Fruit fly (Drosophila melanogaster) whole organism, embryonic: ENCODE measurements around the gene Trs23.

ENCODE experiments used
- Adf1 ChIP-seq: fragments of 200-800 bp; sonication (Bioruptor generic); IDR thresholded peaks from 2 replicates; pipeline ENCODE4 v1.3.6; 2022; ENCODE audit warnings: missing biosample characterization, missing genetic modification characterization
- Atf-2 ChIP-seq: fragments of 200-800 bp; sonication (Bioruptor generic); optimal IDR thresholded peaks from 2 replicates; lab custom pipeline; 2016; ENCODE audit warnings: missing biosample characterization, missing genetic modification characterization
- Awh ChIP-seq: fragments of 200-800 bp; sonication (Bioruptor generic); IDR thresholded peaks from 2 replicates; pipeline ENCODE4, ENCODE4 v1.3.6; 2022; ENCODE audit warnings: missing biosample characterization, missing genetic modification characterization
- Bdp1 ChIP-seq: fragments of 200-800 bp; sonication (Bioruptor generic); optimal IDR thresholded peaks from 3 replicates; lab custom pipeline; 2016; ENCODE audit warnings: missing biosample characterization, missing genetic modification characterization
- BtbVII ChIP-seq: fragments of 200-800 bp; sonication (Bioruptor generic); optimal IDR thresholded peaks from 3 replicates; lab custom pipeline; 2017; ENCODE audit warnings: missing biosample characterization, mild to moderate bottlenecking, missing genetic modification characterization
- CG10209 ChIP-seq: fragments of 200-800 bp; sonication (Bioruptor generic); optimal IDR thresholded peaks from 3 replicates; lab custom pipeline; 2017; ENCODE audit warnings: missing biosample characterization, mild to moderate bottlenecking, missing genetic modification characterization, missing genetic modification reagents
- CG1024 ChIP-seq: fragments of 200-800 bp; sonication (Bioruptor generic); IDR thresholded peaks from 2 replicates; pipeline ENCODE4 v1.3.6; 2022; ENCODE audit warnings: missing biosample characterization, missing genetic modification characterization
- CG10274 ChIP-seq: fragments of 200-800 bp; sonication (Bioruptor generic); optimal IDR thresholded peaks from 3 replicates; lab custom pipeline; 2017; ENCODE audit warnings: missing biosample characterization, mild to moderate bottlenecking, missing genetic modification characterization
- CG13296 ChIP-seq: fragments of 200-800 bp; sonication (Bioruptor generic); optimal IDR thresholded peaks from 3 replicates; lab custom pipeline; 2018; ENCODE audit warnings: missing biosample characterization, mild to moderate bottlenecking, missing genetic modification characterization
- CG13424 ChIP-seq: fragments of 200-800 bp; sonication (Bioruptor generic); optimal IDR thresholded peaks from 2 replicates; lab custom pipeline; 2019; ENCODE audit warnings: missing biosample characterization, mild to moderate bottlenecking, missing genetic modification characterization, moderate library complexity
- CG15479 ChIP-seq: fragments of 200-800 bp; sonication (Bioruptor generic); optimal IDR thresholded peaks from 3 replicates; lab custom pipeline; 2019; ENCODE audit warnings: missing biosample characterization, mild to moderate bottlenecking, missing genetic modification characterization, moderate library complexity
- CG16815 ChIP-seq: fragments of 200-800 bp; sonication (Bioruptor generic); optimal IDR thresholded peaks from 3 replicates; lab custom pipeline; 2017; ENCODE audit warnings: missing biosample characterization, mild to moderate bottlenecking, missing genetic modification characterization
- CG2199 ChIP-seq: fragments of 200-800 bp; sonication (Bioruptor generic); IDR thresholded peaks from 3 replicates; pipeline ENCODE4 v1.3.6; 2022; ENCODE audit warnings: missing biosample characterization, missing genetic modification characterization
- CG2875 ChIP-seq: fragments of 200-800 bp; sonication (Bioruptor generic); optimal IDR thresholded peaks from 2 replicates; lab custom pipeline; 2017; ENCODE audit warnings: missing biosample characterization, mild to moderate bottlenecking, missing genetic modification characterization, missing genetic modification reagents
- CG2889 ChIP-seq: fragments of 200-800 bp; sonication (Bioruptor generic); IDR thresholded peaks from 3 replicates; pipeline ENCODE4 v1.3.6; 2022; ENCODE audit warnings: missing biosample characterization, missing genetic modification characterization
- CG32772 ChIP-seq: fragments of 200-800 bp; sonication (Bioruptor generic); IDR thresholded peaks from 2 replicates; pipeline ENCODE4 v1.3.6; 2022; ENCODE audit warnings: missing biosample characterization, missing genetic modification characterization
- CG34224 ChIP-seq: fragments of 200-800 bp; sonication (Bioruptor generic); IDR thresholded peaks from 3 replicates; pipeline ENCODE4 v1.3.6; 2022; ENCODE audit warnings: missing biosample characterization, missing genetic modification characterization; ENCODE audit not compliant: partially characterized antibody
- CG4360 ChIP-seq: fragments of 200-800 bp; sonication (Bioruptor generic); IDR thresholded peaks from 2 replicates; pipeline ENCODE4 v1.3.6; 2022; ENCODE audit warnings: missing biosample characterization, missing genetic modification characterization
- CG9932 ChIP-seq: fragments of 200-800 bp; sonication (Bioruptor generic); IDR thresholded peaks from 2 replicates; pipeline ENCODE4 v1.3.6; 2022; ENCODE audit warnings: missing biosample characterization, missing genetic modification characterization
- CHES-1-like ChIP-seq: fragments of 200-800 bp; sonication (Bioruptor generic); optimal IDR thresholded peaks from 2 replicates; lab custom pipeline; 2016; ENCODE audit warnings: missing biosample characterization, missing genetic modification characterization
- Chrac-16 ChIP-seq: fragments of 200-800 bp; sonication (Bioruptor generic); optimal IDR thresholded peaks from 3 replicates; lab custom pipeline; 2016; ENCODE audit warnings: missing biosample characterization, missing genetic modification characterization
- CoRest ChIP-seq: fragments of 200-800 bp; sonication (Bioruptor generic); optimal IDR thresholded peaks from 3 replicates; lab custom pipeline; 2018; ENCODE audit warnings: missing biosample characterization, mild to moderate bottlenecking, missing genetic modification characterization, moderate library complexity
- Deaf1 ChIP-seq: fragments of 200-800 bp; optimal IDR thresholded peaks from 3 replicates; lab custom pipeline; 2019; ENCODE audit warnings: missing biosample characterization, mild to moderate bottlenecking, missing genetic modification characterization, moderate library complexity
- E2f1 ChIP-seq: fragments of 200-800 bp; sonication (Bioruptor generic); IDR thresholded peaks from 2 replicates; pipeline ENCODE4 v1.3.6; 2022; ENCODE audit warnings: missing biosample characterization, missing genetic modification characterization
- NC2β ChIP-seq: fragments of 200-800 bp; sonication (Bioruptor generic); optimal IDR thresholded peaks from 2 replicates; lab custom pipeline; 2016; ENCODE audit warnings: missing biosample characterization, missing genetic modification characterization
- NFAT ChIP-seq: fragments of 200-800 bp; sonication (Bioruptor generic); IDR thresholded peaks from 2 replicates; pipeline ENCODE4 v1.3.6; 2022; ENCODE audit warnings: missing biosample characterization, missing genetic modification characterization
- Nf-YC ChIP-seq: fragments of 200-800 bp; optimal IDR thresholded peaks from 3 replicates; lab custom pipeline; 2019; ENCODE audit warnings: missing biosample characterization, mild to moderate bottlenecking, missing genetic modification characterization, moderate library complexity
- Vsx1 ChIP-seq: fragments of 200-800 bp; sonication (Bioruptor generic); optimal IDR thresholded peaks from 2 replicates; lab custom pipeline; 2017; ENCODE audit warnings: missing biosample characterization, mild to moderate bottlenecking, missing genetic modification characterization, missing genetic modification reagents
- ab ChIP-seq: fragments of 200-800 bp; sonication (Bioruptor generic); optimal IDR thresholded peaks from 2 replicates; lab custom pipeline; 2016; ENCODE audit warnings: missing biosample characterization, missing genetic modification characterization
- amos ChIP-seq: fragments of 200-800 bp; sonication (Bioruptor generic); IDR thresholded peaks from 2 replicates; pipeline ENCODE4 v1.3.6; 2022; ENCODE audit warnings: missing biosample characterization, missing genetic modification characterization; ENCODE audit not compliant: partially characterized antibody
- ase ChIP-seq: fragments of 200-800 bp; sonication (Bioruptor generic); IDR thresholded peaks from 3 replicates; pipeline ENCODE4 v1.3.6; 2022; ENCODE audit warnings: missing biosample characterization, missing genetic modification characterization
- ato ChIP-seq: fragments of 200-800 bp; sonication (Bioruptor generic); IDR thresholded peaks from 2 replicates; pipeline ENCODE4 v1.3.6; 2022; ENCODE audit warnings: missing biosample characterization, missing genetic modification characterization; ENCODE audit not compliant: partially characterized antibody
- br ChIP-seq: fragments of >200 bp; optimal IDR thresholded peaks from 2 replicates; lab custom pipeline; 2017
- caup ChIP-seq: fragments of 200-800 bp; sonication (Bioruptor generic); optimal IDR thresholded peaks from 3 replicates; lab custom pipeline; 2017; ENCODE audit warnings: missing biosample characterization, mild to moderate bottlenecking, missing genetic modification characterization, moderate library complexity; ENCODE audit not compliant: severe bottlenecking
- crc ChIP-seq: fragments of 200-800 bp; sonication (Bioruptor generic); optimal IDR thresholded peaks from 2 replicates; lab custom pipeline; 2016; ENCODE audit warnings: missing biosample characterization, missing genetic modification characterization
- dysf ChIP-seq: fragments of 200-800 bp; sonication (Bioruptor generic); IDR thresholded peaks from 3 replicates; pipeline ENCODE4 v1.3.6; 2022; ENCODE audit warnings: missing biosample characterization, missing genetic modification characterization
- ems ChIP-seq: fragments of 200-800 bp; sonication (Bioruptor generic); optimal IDR thresholded peaks from 3 replicates; lab custom pipeline; 2016; ENCODE audit warnings: missing biosample characterization, missing genetic modification characterization
- fu2 ChIP-seq: fragments of 200-800 bp; sonication (Bioruptor generic); optimal IDR thresholded peaks from 2 replicates; lab custom pipeline; 2016; ENCODE audit warnings: missing biosample characterization, missing genetic modification characterization
- hkb ChIP-seq, 2 experiments: fragments of 200-800 bp in 1 of 2; fragments of >200 bp in 1 of 2; sonication (Bioruptor generic) in 1 of 2; IDR thresholded peaks in 1 of 2; optimal IDR thresholded peaks in 1 of 2; 2 replicates each; pipeline versions ENCODE4 v1.3.6 to Lab custom; 2017 to 2022; ENCODE audit warnings: missing biosample characterization in 1 of 2, missing genetic modification characterization in 1 of 2
- kay ChIP-seq: fragments of 200-800 bp; sonication (Bioruptor generic); optimal IDR thresholded peaks from 2 replicates; lab custom pipeline; 2016; ENCODE audit warnings: missing biosample characterization, missing genetic modification characterization
- lbe ChIP-seq: fragments of 200-800 bp; sonication (Bioruptor generic); optimal IDR thresholded peaks from 2 replicates; lab custom pipeline; 2016; ENCODE audit warnings: missing biosample characterization, mild to moderate bottlenecking, missing genetic modification characterization
- p53 ChIP-seq: fragments of 200-800 bp; sonication (Bioruptor generic); optimal IDR thresholded peaks from 2 replicates; lab custom pipeline; 2016; ENCODE audit warnings: missing biosample characterization, missing genetic modification characterization
- sisA ChIP-seq: fragments of 200-800 bp; sonication (Bioruptor generic); IDR thresholded peaks from 2 replicates; pipeline ENCODE4 v1.3.6; 2022; ENCODE audit warnings: missing biosample characterization, missing genetic modification characterization
- sna ChIP-seq: fragments of 200-800 bp; sonication (Bioruptor generic); IDR thresholded peaks from 2 replicates; pipeline ENCODE4 v1.3.6; 2022; ENCODE audit warnings: missing biosample characterization, missing genetic modification characterization; ENCODE audit not compliant: partially characterized antibody
- stc ChIP-seq: fragments of 200-800 bp; sonication (Bioruptor generic); IDR thresholded peaks from 2 replicates; pipeline ENCODE4 v1.3.6; 2022; ENCODE audit warnings: missing biosample characterization, missing genetic modification characterization
- tio ChIP-seq: fragments of 200-800 bp; sonication (Bioruptor generic); optimal IDR thresholded peaks from 2 replicates; lab custom pipeline; 2017; ENCODE audit warnings: missing biosample characterization, missing genetic modification characterization, inconsistent platforms
- trem ChIP-seq: fragments of 200-800 bp; optimal IDR thresholded peaks from 3 replicates; lab custom pipeline; 2019; ENCODE audit warnings: missing biosample characterization, mild to moderate bottlenecking, missing genetic modification characterization, moderate library complexity
- wor ChIP-seq: fragments of 200-800 bp; sonication (Bioruptor generic); IDR thresholded peaks from 2 replicates; pipeline ENCODE4 v1.3.6; 2022; ENCODE audit warnings: missing biosample characterization, missing genetic modification characterization
- zfh1 ChIP-seq: fragments of 200-800 bp; sonication (Bioruptor generic); IDR thresholded peaks from 3 replicates; pipeline ENCODE4 v1.3.6; 2022; ENCODE audit warnings: missing biosample characterization, missing genetic modification characterization

Trs23 gene

dm6 chr2L:8717618-8718336 is 31.7 kb downstream of the Trs23 start (continued):
- peak; percentile 97 for TF ChIP-seq CoRest (tag; lab: Kevin White, UChicago)
- peak; percentile 65 for TF ChIP-seq CG32772
- TF ChIP-seq BtbVII (GFP tag; lab: Kevin White, UChicago): peak; percentile 82
- peak; percentile 71 for TF ChIP-seq lbe (GFP tag; lab: Kevin White, UChicago)
- peak; percentile 67 for TF ChIP-seq Bdp1
- peak; percentile 64 for TF ChIP-seq Adf1 (GFP tag; lab: Robert Waterston, UW)
- TF ChIP-seq CG34224 (GFP tag; lab: Robert Waterston, UW): peak; percentile 76
- TF ChIP-seq Awh (GFP tag; lab: Robert Waterston, UW): peak; percentile 47
- TF ChIP-seq CG9932 (GFP tag; lab: Robert Waterston, UW): peak; percentile 81
- peak; percentile 60 for TF ChIP-seq crc
- TF ChIP-seq CG2875 (GFP tag; lab: Kevin White, UChicago): peak; percentile 88
- TF ChIP-seq zfh1: peak; percentile 78
- peak; percentile 94 for TF ChIP-seq CG10209
- TF ChIP-seq sisA (GFP tag; lab: Robert Waterston, UW): peak; percentile 70
- TF ChIP-seq dysf (GFP tag; lab: Robert Waterston, UW): peak; percentile 91; the same call in 2 of the 3 replicates
- TF ChIP-seq CG13424: peak; percentile 93
- no peak for TF ChIP-seq ato (GFP tag; lab: Robert Waterston, UW)
- peak; percentile 41; the same call in 1 of the 3 replicates for TF ChIP-seq CG2889 (GFP tag; lab: Robert Waterston, UW)
- TF ChIP-seq br (lab: Kevin White, UChicago): no peak
- peak; percentile 86 for TF ChIP-seq kay
- no peak for TF ChIP-seq CG2199
- peak; percentile 91 for TF ChIP-seq CG13296 (GFP tag; lab: Kevin White, UChicago)
- peak; percentile 86 for TF ChIP-seq caup (GFP tag; lab: Kevin White, UChicago)
- peak; percentile 34 for TF ChIP-seq Atf-2 (GFP tag; lab: Kevin White, UChicago)
- peak; percentile 72 for TF ChIP-seq CG10274 (GFP tag; lab: Kevin White, UChicago)
- peak; percentile 80 for TF ChIP-seq Nf-YC (tag; lab: Kevin White, UChicago)
- TF ChIP-seq E2f1 (GFP tag; lab: Robert Waterston, UW): peak; percentile 78; the same call in 1 of the 2 replicates
- TF ChIP-seq stc (GFP tag; lab: Robert Waterston, UW): peak; percentile 80
- peak; percentile 49; the same call in 2 of the 3 replicates for TF ChIP-seq ase (GFP tag; lab: Robert Waterston, UW)
- TF ChIP-seq ab (GFP tag; lab: Kevin White, UChicago): no peak
- TF ChIP-seq fu2 (GFP tag; lab: Kevin White, UChicago): peak; percentile 51
- peak; percentile 90 for TF ChIP-seq tio (GFP tag; lab: Kevin White, UChicago)
- TF ChIP-seq trem (tag; lab: Kevin White, UChicago): peak; percentile 82
- TF ChIP-seq NFAT (GFP tag; lab: Robert Waterston, UW): peak; percentile 32
- TF ChIP-seq Deaf1 (tag; lab: Kevin White, UChicago): peak; percentile 80
- TF ChIP-seq CG1024 (GFP tag; lab: Robert Waterston, UW): peak; percentile 64; the same call in 1 of the 2 replicates
- no peak for TF ChIP-seq CG4360 (GFP tag; lab: Robert Waterston, UW)
- TF ChIP-seq hkb (optimal IDR thresholded peaks at IDR 0.05; lab: Kevin White, UChicago): no peak
- peak; percentile 89 for TF ChIP-seq hkb (GFP tag; IDR thresholded peaks at IDR 0.05; lab: Robert Waterston, UW)
- no peak for TF ChIP-seq p53 (GFP tag; lab: Kevin White, UChicago)
- TF ChIP-seq ems (GFP tag; lab: Kevin White, UChicago): no peak
- peak; percentile 41; the same call in 1 of the 2 replicates for TF ChIP-seq sna (GFP tag; lab: Robert Waterston, UW)
- peak; percentile 83 for TF ChIP-seq Vsx1
- peak; percentile 85 for TF ChIP-seq Chrac-16 (GFP tag; lab: Kevin White, UChicago)
- TF ChIP-seq wor: no peak
- peak; percentile 23 for TF ChIP-seq NC2β (GFP tag; lab: Kevin White, UChicago)
- peak; percentile 32 for TF ChIP-seq CHES-1-like
- no peak; the same call in 1 of the 2 replicates for TF ChIP-seq amos
- TF ChIP-seq CG16815 (GFP tag; lab: Kevin White, UChicago): peak; percentile 85
- no peak for TF ChIP-seq CG15479 (GFP tag; lab: Kevin White, UChicago)
